Fruit fly (Drosophila melanogaster): ENCODE results near the gene CG31460.

Gene CG31460

DNA sequence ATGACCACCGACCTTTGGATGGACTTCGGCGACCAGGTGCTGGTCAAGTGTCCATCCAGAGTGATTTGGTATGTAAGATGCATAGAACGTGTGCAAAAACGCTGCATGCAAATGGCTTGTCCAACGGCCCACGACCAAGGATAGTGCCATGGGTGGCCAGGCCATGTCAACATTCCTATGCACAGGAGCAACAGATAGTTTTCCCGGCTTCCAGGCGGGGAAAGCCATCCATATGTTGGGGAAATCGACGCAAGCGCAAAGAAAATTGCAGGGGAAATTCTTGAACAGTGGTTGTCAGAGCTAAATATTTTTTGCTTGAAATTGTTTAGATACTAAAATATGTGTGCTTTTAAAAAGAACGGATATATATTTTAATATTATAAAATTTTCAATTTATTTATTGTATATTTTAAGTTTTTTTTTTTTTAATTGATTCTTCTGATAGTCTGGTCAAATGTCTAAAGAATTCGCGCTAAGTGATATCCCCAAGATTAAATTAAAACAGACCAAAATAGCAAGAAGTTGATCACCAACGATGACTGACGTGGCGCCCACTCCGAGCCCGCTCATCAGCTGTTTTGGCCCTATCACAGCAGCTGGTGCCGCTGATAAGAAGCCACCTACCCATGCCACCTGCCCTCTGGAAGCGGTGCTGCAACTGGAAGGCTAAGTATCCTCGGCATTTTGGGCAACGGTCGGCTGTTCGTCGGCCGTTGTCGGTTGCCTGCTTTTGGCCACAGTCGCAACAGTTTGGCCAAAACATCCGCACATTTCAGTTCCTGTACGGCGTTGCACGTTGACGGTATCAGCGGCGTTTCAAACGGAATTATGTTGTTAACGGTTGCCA, 15.2 kb downstream of the CG31460 start, which contains the start of gene 5-HT2B (continued):
- TF ChIP-seq CG2129 (GFP tag; IDR thresholded peaks at IDR 0.05; ENCODE audit: partially characterized antibody), result no peak
- no peak for TF ChIP-seq pho (GFP tag; optimal IDR thresholded peaks at IDR 0.05)
- TF ChIP-seq CG3281 (GFP tag; optimal IDR thresholded peaks at IDR 0.05), result peak; percentile 60
- TF ChIP-seq lilli (GFP tag; optimal IDR thresholded peaks at IDR 0.05), result peak; percentile 17
- no peak for TF ChIP-seq Sin3A (optimal IDR thresholded peaks at IDR 0.05)
- no peak for TF ChIP-seq zfh1 (GFP tag; IDR thresholded peaks at IDR 0.05)
- TF ChIP-seq az2 (GFP tag; optimal IDR thresholded peaks at IDR 0.05), result no peak
- no peak for TF ChIP-seq CG12071 (GFP tag; optimal IDR thresholded peaks at IDR 0.05)
- peak; percentile 88 for TF ChIP-seq Deaf1 (tag; optimal IDR thresholded peaks at IDR 0.05)
- TF ChIP-seq Oli (tag; optimal IDR thresholded peaks at IDR 0.05), result peak; percentile 31
- peak; percentile 73 for TF ChIP-seq CG7556 (GFP tag; optimal IDR thresholded peaks at IDR 0.05)
- no peak for TF ChIP-seq Hey (tag; optimal IDR thresholded peaks at IDR 0.05)
- TF ChIP-seq chm (GFP tag; IDR thresholded peaks at IDR 0.05), result no peak
- TF ChIP-seq pb (GFP tag; optimal IDR thresholded peaks at IDR 0.05), result no peak
- TF ChIP-seq CG11085 (GFP tag; IDR thresholded peaks at IDR 0.05), result no peak
- TF ChIP-seq toy (GFP tag; IDR thresholded peaks at IDR 0.05), result no peak
- peak; percentile 27 for TF ChIP-seq CG10209 (GFP tag; optimal IDR thresholded peaks at IDR 0.05)
- 0 out of 2 replicates have a peak, but pooled peaks have one; percentile 20 for TF ChIP-seq CG10366 (GFP tag; IDR thresholded peaks at IDR 0.05)
- peak; percentile 55 for TF ChIP-seq Ets65A (GFP tag)
- TF ChIP-seq MTF-1 (GFP tag; optimal IDR thresholded peaks at IDR 0.05; ENCODE audit: borderline replicate concordance), result no peak
- no peak for TF ChIP-seq CG3838 (GFP tag; optimal IDR thresholded peaks at IDR 0.05)
- TF ChIP-seq CG18011 (GFP tag; optimal IDR thresholded peaks at IDR 0.05), result no peak
- no peak for TF ChIP-seq CG17612 (GFP tag; IDR thresholded peaks at IDR 0.05)
- TF ChIP-seq CG6689 (GFP tag; IDR thresholded peaks at IDR 0.05), result peak; percentile 39; the same call in 1 of the 2 replicates
- no peak for TF ChIP-seq corto (GFP tag; optimal IDR thresholded peaks at IDR 0.05)
- peak; percentile 14 for TF ChIP-seq CG17359 (tag; optimal IDR thresholded peaks at IDR 0.05)
- no peak for TF ChIP-seq CG14050 (GFP tag; IDR thresholded peaks at IDR 0.05)
- no peak for TF ChIP-seq en (GFP tag; optimal IDR thresholded peaks at IDR 0.05)
- TF ChIP-seq CG8478 (optimal IDR thresholded peaks at IDR 0.05), result no peak
- TF ChIP-seq CG13287 (GFP tag; IDR thresholded peaks at IDR 0.05; ENCODE audit: partially characterized antibody), result no peak
- no peak for TF ChIP-seq unc-4 (GFP tag; IDR thresholded peaks at IDR 0.05; ENCODE audit: partially characterized antibody)
- TF ChIP-seq CG7839 (tag; optimal IDR thresholded peaks at IDR 0.05), result peak; percentile 61
- no peak for TF ChIP-seq yki (optimal IDR thresholded peaks at IDR 0.05)
- TF ChIP-seq Rfx (GFP tag; IDR thresholded peaks at IDR 0.05), result peak; percentile 46; the same call in 1 of the 2 replicates
- TF ChIP-seq CG30403 (GFP tag; optimal IDR thresholded peaks at IDR 0.05), result peak; percentile 28
- peak; percentile 39 for TF ChIP-seq caup (GFP tag; optimal IDR thresholded peaks at IDR 0.05; ENCODE audit: severe bottlenecking)
- TF ChIP-seq CG11695 (GFP tag; IDR thresholded peaks at IDR 0.05), result 0 out of 3 replicates have a peak, but pooled peaks have one; percentile 9
- TF ChIP-seq CG14860 (GFP tag; IDR thresholded peaks at IDR 0.05; ENCODE audit: partially characterized antibody), result no peak
- no peak for TF ChIP-seq CG9876 (GFP tag; optimal IDR thresholded peaks at IDR 0.05)
- no peak for TF ChIP-seq Trl (optimal IDR thresholded peaks at IDR 0.05)
- no peak for TF ChIP-seq Trl (GFP tag; optimal IDR thresholded peaks at IDR 0.05)
- no peak for TF ChIP-seq CG12236 (GFP tag; optimal IDR thresholded peaks at IDR 0.05)
- peak; percentile 13; the same call in 1 of the 2 replicates for TF ChIP-seq CG3847 (GFP tag; IDR thresholded peaks at IDR 0.05)
- TF ChIP-seq CG2678 (tag; optimal IDR thresholded peaks at IDR 0.05), result peak; percentile 65
- TF ChIP-seq Dp (GFP tag; optimal IDR thresholded peaks at IDR 0.05), result no peak
- TF ChIP-seq sr (GFP tag; IDR thresholded peaks at IDR 0.05), result no peak
- TF ChIP-seq dm (GFP tag; optimal IDR thresholded peaks at IDR 0.05), result no peak
- peak; percentile 34; the same call in 1 of the 2 replicates for TF ChIP-seq Ptx1 (GFP tag; IDR thresholded peaks at IDR 0.05)
- TF ChIP-seq Hr3 (GFP tag; optimal IDR thresholded peaks at IDR 0.05), result peak; percentile 14
- no peak for TF ChIP-seq h (optimal IDR thresholded peaks at IDR 0.05)
- TF ChIP-seq HLH54F (GFP tag; optimal IDR thresholded peaks at IDR 0.05), result no peak
